Worm (Caenorhabditis elegans) whole organism, L2 larva: ENCODE data around the gene Y56A3A.6.

Source experiments
- C34F6.9 ChIP-seq: fragments of 150-350 bp; optimal IDR thresholded peaks from 2 replicates; lab custom pipeline; 2014; ENCODE audit warnings: missing biosample characterization, missing genetic modification characterization
- F13H6.1 ChIP-seq: sonication (generic microtip); optimal IDR thresholded peaks from 2 replicates; lab custom pipeline; 2016; ENCODE audit warnings: missing genetic modification characterization, missing compliant biosample characterization
- R02D3.7 ChIP-seq: fragments of 150-350 bp; optimal IDR thresholded peaks from 2 replicates; lab custom pipeline; 2014; ENCODE audit warnings: missing biosample characterization, missing genetic modification characterization
- Y55F3AM.14 ChIP-seq: fragments of 200-800 bp; sonication (Bioruptor generic); optimal IDR thresholded peaks from 2 replicates; lab custom pipeline; 2018; ENCODE audit warnings: mild to moderate bottlenecking, missing genetic modification characterization, missing compliant biosample characterization
- ZK546.5 ChIP-seq: sonication (generic microtip); optimal IDR thresholded peaks from 2 replicates; lab custom pipeline; 2017; ENCODE audit warnings: missing biosample characterization, missing genetic modification characterization
- alr-1 ChIP-seq: fragments of 150-350 bp; optimal IDR thresholded peaks from 2 replicates; lab custom pipeline; 2014; ENCODE audit warnings: missing biosample characterization, missing genetic modification characterization
- aly-2 ChIP-seq: fragments of 150-350 bp; optimal IDR thresholded peaks from 2 replicates; lab custom pipeline; 2014; ENCODE audit warnings: missing biosample characterization, missing genetic modification characterization
- ama-1 ChIP-seq: fragments of 150-350 bp; optimal IDR thresholded peaks from 2 replicates; lab custom pipeline; 2018; ENCODE audit warnings: inconsistent platforms
- blmp-1 ChIP-seq: sonication (generic microtip); optimal IDR thresholded peaks from 2 replicates; lab custom pipeline; 2017; ENCODE audit warnings: missing genetic modification characterization, mild to moderate bottlenecking, missing compliant biosample characterization, antibody characterized with exemption, moderate library complexity; ENCODE audit not compliant: insufficient read depth
- ceh-16 ChIP-seq: fragments of 150-350 bp; optimal IDR thresholded peaks from 2 replicates; lab custom pipeline; 2014; ENCODE audit warnings: missing biosample characterization, missing genetic modification characterization
- ceh-82 ChIP-seq: fragments of 150-350 bp; optimal IDR thresholded peaks from 2 replicates; lab custom pipeline; 2014; ENCODE audit warnings: missing biosample characterization, missing genetic modification characterization
- crh-2 ChIP-seq: sonication (generic microtip); optimal IDR thresholded peaks from 2 replicates; lab custom pipeline; 2017; ENCODE audit warnings: missing biosample characterization, missing genetic modification characterization
- dmd-4 ChIP-seq: sonication (generic microtip); optimal IDR thresholded peaks from 2 replicates; lab custom pipeline; 2017; ENCODE audit warnings: missing biosample characterization, missing genetic modification characterization
- egl-27 ChIP-seq: sonication (generic microtip); optimal IDR thresholded peaks from 3 replicates; lab custom pipeline; 2017; ENCODE audit warnings: missing biosample characterization, missing genetic modification reagents, missing genetic modification characterization
- elt-1 ChIP-seq: fragments of 150-350 bp; optimal IDR thresholded peaks from 2 replicates; lab custom pipeline; 2014; ENCODE audit warnings: missing biosample characterization, missing genetic modification characterization
- elt-3 ChIP-seq: sonication (generic microtip); optimal IDR thresholded peaks from 2 replicates; lab custom pipeline; 2017; ENCODE audit warnings: missing biosample characterization, missing genetic modification characterization
- fos-1 ChIP-seq: fragments of 150-350 bp; optimal IDR thresholded peaks from 2 replicates; lab custom pipeline; 2014; ENCODE audit warnings: missing biosample characterization, missing genetic modification characterization
- gmeb-1 ChIP-seq: fragments of 150-350 bp; optimal IDR thresholded peaks from 2 replicates; lab custom pipeline; 2014; ENCODE audit warnings: missing biosample characterization, missing genetic modification characterization
- lin-11 ChIP-seq: fragments of 150-350 bp; sonication (generic microtip); optimal IDR thresholded peaks from 2 replicates; lab custom pipeline; 2014; ENCODE audit warnings: missing biosample characterization, missing genetic modification characterization, inconsistent platforms, mixed read lengths
- lin-13 ChIP-seq: fragments of 150-350 bp; optimal IDR thresholded peaks from 2 replicates; lab custom pipeline; 2014; ENCODE audit warnings: missing biosample characterization, missing genetic modification reagents, missing genetic modification characterization
- lin-39 ChIP-seq: fragments of 150-350 bp; optimal IDR thresholded peaks from 2 replicates; lab custom pipeline; 2014; ENCODE audit warnings: missing biosample characterization, missing genetic modification reagents, missing genetic modification characterization
- lsy-2 ChIP-seq, 2 experiments: fragments of 150-350 bp in 1 of 2; sonication (generic microtip) in 1 of 2; optimal IDR thresholded peaks; 2 replicates each; lab custom pipeline; 2014 to 2017; ENCODE audit warnings: missing biosample characterization in 2 of 2, missing genetic modification characterization in 2 of 2
- mab-5 ChIP-seq: fragments of 150-350 bp; optimal IDR thresholded peaks from 2 replicates; lab custom pipeline; 2014; ENCODE audit warnings: missing biosample characterization, missing genetic modification characterization
- mbf-1 ChIP-seq: sonication (generic microtip); optimal IDR thresholded peaks from 2 replicates; lab custom pipeline; 2017; ENCODE audit warnings: missing biosample characterization, missing genetic modification characterization
- mdl-1 ChIP-seq, 2 experiments: fragments of 150-350 bp in 1 of 2; sonication (generic microtip) in 1 of 2; optimal IDR thresholded peaks; 2 replicates each; lab custom pipeline; 2017; ENCODE audit warnings: missing biosample characterization in 2 of 2, missing genetic modification characterization in 2 of 2
- nhr-10 ChIP-seq: sonication (generic microtip); optimal IDR thresholded peaks from 2 replicates; lab custom pipeline; 2017; ENCODE audit warnings: missing biosample characterization, missing genetic modification characterization
- nhr-11 ChIP-seq: fragments of 150-350 bp; optimal IDR thresholded peaks from 2 replicates; lab custom pipeline; 2014; ENCODE audit warnings: missing biosample characterization, missing genetic modification characterization
- nhr-12 ChIP-seq: fragments of 150-350 bp; optimal IDR thresholded peaks from 2 replicates; lab custom pipeline; 2014; ENCODE audit warnings: missing biosample characterization, missing genetic modification characterization
- nhr-129 ChIP-seq: fragments of 150-350 bp; optimal IDR thresholded peaks from 2 replicates; lab custom pipeline; 2014; ENCODE audit warnings: missing biosample characterization, missing genetic modification characterization
- nhr-21 ChIP-seq: fragments of 150-350 bp; optimal IDR thresholded peaks from 2 replicates; lab custom pipeline; 2014; ENCODE audit warnings: missing biosample characterization, missing genetic modification characterization
- nhr-23 ChIP-seq: fragments of 150-350 bp; optimal IDR thresholded peaks from 2 replicates; lab custom pipeline; 2014; ENCODE audit warnings: missing biosample characterization, missing genetic modification reagents, missing genetic modification characterization
- nhr-237 ChIP-seq: fragments of 150-350 bp; optimal IDR thresholded peaks from 2 replicates; lab custom pipeline; 2014; ENCODE audit warnings: missing biosample characterization, missing genetic modification characterization
- nhr-25 ChIP-seq: fragments of 150-350 bp; sonication (generic microtip); optimal IDR thresholded peaks from 3 replicates; lab custom pipeline; 2014; ENCODE audit warnings: missing biosample characterization, missing genetic modification characterization
- nhr-6 ChIP-seq: fragments of 150-350 bp; optimal IDR thresholded peaks from 2 replicates; lab custom pipeline; 2014; ENCODE audit warnings: missing biosample characterization, missing genetic modification characterization
- nhr-77 ChIP-seq: fragments of 150-350 bp; optimal IDR thresholded peaks from 2 replicates; lab custom pipeline; 2014; ENCODE audit warnings: missing biosample characterization, missing genetic modification characterization
- peb-1 ChIP-seq: fragments of 150-350 bp; optimal IDR thresholded peaks from 2 replicates; lab custom pipeline; 2014; ENCODE audit warnings: missing biosample characterization, missing genetic modification characterization
- sem-4 ChIP-seq: fragments of 150-350 bp; optimal IDR thresholded peaks from 2 replicates; lab custom pipeline; 2014; ENCODE audit warnings: missing biosample characterization, missing genetic modification reagents, missing genetic modification characterization
- skn-1 ChIP-seq: sonication (generic microtip); optimal IDR thresholded peaks from 2 replicates; lab custom pipeline; 2017; ENCODE audit warnings: missing biosample characterization, missing genetic modification characterization
- sma-3 ChIP-seq: sonication (generic microtip); optimal IDR thresholded peaks from 2 replicates; lab custom pipeline; 2016; ENCODE audit warnings: missing genetic modification reagents, missing genetic modification characterization, missing compliant biosample characterization
- sma-9 ChIP-seq, 2 experiments: fragments of 150-350 bp in 1 of 2; sonication (generic microtip) in 1 of 2; optimal IDR thresholded peaks; 2 replicates each; lab custom pipeline; 2014 to 2016; ENCODE audit warnings: missing genetic modification characterization in 2 of 2, mild to moderate bottlenecking in 1 of 2, missing biosample characterization in 1 of 2, missing compliant biosample characterization in 1 of 2, missing genetic modification reagents in 1 of 2, moderate library complexity in 1 of 2
- snpc-4 ChIP-seq: fragments of 150-350 bp; optimal IDR thresholded peaks from 2 replicates; lab custom pipeline; 2014; ENCODE audit warnings: missing biosample characterization, missing genetic modification characterization
- unc-39 ChIP-seq: fragments of 150-350 bp; optimal IDR thresholded peaks from 2 replicates; lab custom pipeline; 2014; ENCODE audit warnings: missing biosample characterization, missing genetic modification characterization
- unc-55 ChIP-seq: fragments of 150-350 bp; sonication (generic microtip); optimal IDR thresholded peaks from 3 replicates; lab custom pipeline; 2014; ENCODE audit warnings: missing biosample characterization, missing genetic modification reagents, missing genetic modification characterization
- unc-62 ChIP-seq: fragments of 150-350 bp; optimal IDR thresholded peaks from 2 replicates; lab custom pipeline; 2014; ENCODE audit warnings: missing biosample characterization, missing genetic modification reagents, missing genetic modification characterization
- zag-1 ChIP-seq: fragments of 150-350 bp; optimal IDR thresholded peaks from 2 replicates; lab custom pipeline; 2014; ENCODE audit warnings: missing biosample characterization, missing genetic modification characterization
- ztf-1 ChIP-seq: fragments of 200-800 bp; sonication (Bioruptor generic); conservative IDR thresholded peaks from 2 replicates; pipeline ENCODE4 v1.3.6; 2022; ENCODE audit warnings: missing genetic modification characterization, missing compliant biosample characterization
- ztf-11 ChIP-seq: sonication (generic microtip); optimal IDR thresholded peaks from 2 replicates; lab custom pipeline; 2017; ENCODE audit warnings: missing biosample characterization, missing genetic modification characterization
- ztf-4 ChIP-seq: fragments of 150-350 bp; optimal IDR thresholded peaks from 2 replicates; lab custom pipeline; 2014; ENCODE audit warnings: missing biosample characterization, missing genetic modification characterization

Gene Y56A3A.6

ce11 chrIII:11878751-11879150, at the start of gene Y56A3A.6:
Y56A3A.6 (minus strand) TSS chrIII:11878803.
- TF ChIP-seq ceh-16 (tag; lab: Kevin White, UChicago), result no peak
- TF ChIP-seq blmp-1 (tag; lab: Kevin White, UChicago), result no peak
- no peak for TF ChIP-seq nhr-25 (tag; lab: Kevin White, UChicago)
- TF ChIP-seq crh-2, result peak; percentile 20
- TF ChIP-seq fos-1 (tag; lab: Kevin White, UChicago), result peak; percentile 18

ce11 chrIII:11923586-11923985, 45.0 kb upstream of the Y56A3A.6 start, which contains the start of gene nft-1:
nft-1 (plus strand) TSS chrIII:11923886.
- no peak for TF ChIP-seq nhr-237 (tag; lab: Kevin White, UChicago)
- TF ChIP-seq nhr-11 (tag; lab: Kevin White, UChicago), result no peak
- TF ChIP-seq crh-2, result no peak

- TF ChIP-seq dmd-4 (tag; lab: Kevin White, UChicago) (no peak), snpc-4 (tag; lab: Kevin White, UChicago) (no peak), ztf-11 (tag; lab: Kevin White, UChicago) (no peak), C34F6.9 (tag; lab: Kevin White, UChicago) (no peak), nhr-25 (tag; lab: Kevin White, UChicago) (no peak), lin-11 (tag; lab: Kevin White, UChicago) (no peak), nhr-12 (tag; lab: Kevin White, UChicago) (no peak), Y55F3AM.14 (GFP tag; lab: Kevin White, UChicago) (peak; percentile 31), sem-4 (tag; lab: Kevin White, UChicago) (no peak), blmp-1 (tag; lab: Kevin White, UChicago) (no peak), aly-2 (tag; lab: Kevin White, UChicago) (no peak), sma-9 (GFP tag; optimal IDR thresholded peaks at IDR 0.05; lab: Kevin White, UChicago) (no peak), sma-9 (tag; optimal IDR thresholded peaks at IDR 0.05; lab: Kevin White, UChicago) (no peak), mdl-1 (tag; optimal IDR thresholded peaks at IDR 0.05; lab: Kevin White, UChicago) (no peak), nhr-10 (tag; lab: Kevin White, UChicago) (no peak), nhr-6 (no peak), ama-1 (lab: Kevin White, UChicago) (peak; percentile 39), ceh-82 (tag; lab: Kevin White, UChicago) (no peak), ceh-16 (tag; lab: Kevin White, UChicago) (no peak), F13H6.1 (tag; lab: Kevin White, UChicago) (no peak), lin-13 (GFP tag; lab: Kevin White, UChicago) (peak; percentile 31), fos-1 (tag; lab: Kevin White, UChicago) (no peak), nhr-21 (tag; lab: Kevin White, UChicago) (peak; percentile 26), alr-1 (no peak), unc-55 (GFP tag; lab: Kevin White, UChicago) (peak; percentile 3), ztf-4 (no peak), unc-62 (GFP tag; lab: Kevin White, UChicago) (no peak), ztf-1 (GFP tag; lab: Robert Waterston, UW) (0 out of 2 replicates have a peak, but pooled peaks have one; percentile 27), nhr-77 (tag; lab: Kevin White, UChicago) (no peak), skn-1 (tag; lab: Kevin White, UChicago) (no peak), unc-39 (tag; lab: Kevin White, UChicago) (no peak), nhr-237 (tag; lab: Kevin White, UChicago) (no peak), mab-5 (tag; lab: Kevin White, UChicago) (peak; percentile 7), gmeb-1 (tag; lab: Kevin White, UChicago) (peak; percentile 11), lsy-2 (tag; optimal IDR thresholded peaks at IDR 0.05; lab: Kevin White, UChicago) (peak in 1 of 2 experiments; percentile 57), R02D3.7 (tag; lab: Kevin White, UChicago) (no peak), sma-3 (GFP tag; lab: Kevin White, UChicago) (peak; percentile 1), nhr-11 (tag; lab: Kevin White, UChicago) (no peak), egl-27 (tag; lab: Kevin White, UChicago) (no peak), peb-1 (tag; lab: Kevin White, UChicago) (no peak), crh-2 (no peak), nhr-23 (tag; lab: Kevin White, UChicago) (no peak), elt-1 (tag; lab: Kevin White, UChicago) (no peak), mbf-1 (tag; lab: Kevin White, UChicago) (no peak), elt-3 (no peak), lin-39 (tag; lab: Kevin White, UChicago) (no peak), ZK546.5 (tag; lab: Kevin White, UChicago) (no peak), nhr-129 (peak; percentile 33), zag-1 (tag; lab: Kevin White, UChicago) (no peak)
- TF ChIP-seq, all 48 proteins: peak for 11
Measured at ce11 chrIII:11921658-11922098, 43.1 kb upstream of the Y56A3A.6 start, which contains the start of gene Y56A3A.22. Y56A3A.22 (plus strand) TSS chrIII:11921692.
